Worm (Caenorhabditis elegans) whole organism, L1 larva: Measurements from ENCODE around the gene ntl-2.

Experiments used
- ama-1 ChIP-seq: fragments of 150-350 bp; optimal IDR thresholded peaks from 2 replicates; lab custom pipeline; 2014
- mep-1 ChIP-seq: fragments of 150-350 bp; optimal IDR thresholded peaks from 2 replicates; lab custom pipeline; 2014; ENCODE audit warnings: missing biosample characterization, missing genetic modification characterization
- nhr-20 ChIP-seq: sonication (generic microtip); optimal IDR thresholded peaks from 2 replicates; lab custom pipeline; 2016; ENCODE audit warnings: mild to moderate bottlenecking, missing genetic modification characterization, missing compliant biosample characterization
- nhr-76 ChIP-seq: sonication (generic microtip); optimal IDR thresholded peaks from 2 replicates; lab custom pipeline; 2017; ENCODE audit warnings: missing biosample characterization, missing genetic modification characterization
- pag-3 ChIP-seq: sonication (generic microtip); optimal IDR thresholded peaks from 2 replicates; lab custom pipeline; 2017; ENCODE audit warnings: missing genetic modification characterization, mild to moderate bottlenecking, missing compliant biosample characterization, antibody characterized with exemption, borderline replicate concordance; ENCODE audit not compliant: insufficient read depth
- pqm-1 ChIP-seq: sonication (generic microtip); optimal IDR thresholded peaks from 3 replicates; lab custom pipeline; 2017; ENCODE audit warnings: missing biosample characterization, missing genetic modification characterization
- zag-1 ChIP-seq: fragments of 150-350 bp; optimal IDR thresholded peaks from 2 replicates; lab custom pipeline; 2014; ENCODE audit warnings: missing biosample characterization, missing genetic modification characterization

ce11 chrII:4337731-4338130 lies 38.5 kb downstream of the ntl-2 start:
- no peak for TF ChIP-seq mep-1 (tag; lab: Kevin White, UChicago)
- no peak for TF ChIP-seq ama-1 (lab: Kevin White, UChicago)
- no peak for TF ChIP-seq zag-1 (tag; lab: Kevin White, UChicago)
- TF ChIP-seq nhr-20 (tag; lab: Kevin White, UChicago) = no peak
- no peak for TF ChIP-seq nhr-76 (tag; lab: Kevin White, UChicago)
- TF ChIP-seq pag-3 (tag; lab: Kevin White, UChicago) = no peak
- no peak for TF ChIP-seq pqm-1 (tag; lab: Kevin White, UChicago)
